Worm (Caenorhabditis elegans): ENCODE results near the gene Y116A8C.30.

The Y116A8C.30 gene

ce11 chrIV:17116345-17116744, 12.8 kb upstream of the Y116A8C.30 start, which contains the start of gene cyn-13 (continued):
- TF ChIP-seq athp-1 (tag; optimal IDR thresholded peaks at IDR 0.05) (no peak), aptf-3 (GFP tag; IDR thresholded peaks at IDR 0.05) (no peak), B0019.2 (GFP tag; conservative IDR thresholded peaks at IDR 0.05) (no peak), Y56A3A.18 (GFP tag; IDR thresholded peaks at IDR 0.05) (0 out of 2 replicates have a peak, but pooled peaks have one; percentile 16), ets-4 (GFP tag; optimal IDR thresholded peaks at IDR 0.05) (no peak), nfyb-1 (GFP tag; IDR thresholded peaks at IDR 0.05) (no peak), let-526 (GFP tag; IDR thresholded peaks at IDR 0.05) (no peak), let-607 (tag; optimal IDR thresholded peaks at IDR 0.05) (no peak), pha-4 (tag; optimal IDR thresholded peaks at IDR 0.05) (no peak), attf-6 (GFP tag; IDR thresholded peaks at IDR 0.05) (peak; percentile 60), rpc-1 (optimal IDR thresholded peaks at IDR 0.05) (no peak), rpc-1 (tag; optimal IDR thresholded peaks at IDR 0.05) (no peak), madf-6 (GFP tag; IDR thresholded peaks at IDR 0.05) (peak; percentile 25; the same call in 1 of the 2 replicates), snpc-4 (GFP tag; optimal IDR thresholded peaks at IDR 0.05) (no peak), snpc-4 (tag; optimal IDR thresholded peaks at IDR 0.05) (peak in 1 of 4 experiments; percentile 71), ama-1 (optimal IDR thresholded peaks at IDR 0.05) (no peak), ama-1 (GFP tag; optimal IDR thresholded peaks at IDR 0.05) (no peak), unc-62 (GFP tag; optimal IDR thresholded peaks at IDR 0.05) (no peak), snpc-1.1 (tag; optimal IDR thresholded peaks at IDR 0.05; ENCODE audit: insufficient read depth) (no peak), ccch-3 (GFP tag; optimal IDR thresholded peaks at IDR 0.05) (no peak), cebp-2 (GFP tag; IDR thresholded peaks at IDR 0.05) (no peak), ceh-58 (GFP tag; IDR thresholded peaks at IDR 0.05) (no peak), mel-28 (tag; optimal IDR thresholded peaks at IDR 0.05; ENCODE audit: borderline replicate concordance) (no peak)

ce11 chrIV:17111813-17112212, 8.3 kb upstream of the Y116A8C.30 start, which contains the start of gene Y116A8C.33:
Y116A8C.33 (plus strand) TSS chrIV:17112113.
- no peak for TF ChIP-seq cebp-1 (GFP tag; IDR thresholded peaks at IDR 0.05)
- peak; percentile 13 for TF ChIP-seq cebp-1 (tag; optimal IDR thresholded peaks at IDR 0.05)
- no peak for TF ChIP-seq rec-8 (tag; optimal IDR thresholded peaks at IDR 0.05)
- TF ChIP-seq F37B4.10 (GFP tag; IDR thresholded peaks at IDR 0.05), result no peak
- no peak for TF ChIP-seq B0019.2 (GFP tag; conservative IDR thresholded peaks at IDR 0.05)

ce11 chrIV:17110882-17111281, 7.4 kb upstream of the Y116A8C.30 start, which contains the start of gene sfa-1:
sfa-1 (minus strand) TSS chrIV:17110982.
- TF ChIP-seq ztf-22 (GFP tag; optimal IDR thresholded peaks at IDR 0.05), result no peak
- TF ChIP-seq hlh-26 (GFP tag; conservative IDR thresholded peaks at IDR 0.05), result no peak
- no peak for TF ChIP-seq K12H6.12 (tag; optimal IDR thresholded peaks at IDR 0.05)
- TF ChIP-seq lsl-1 (GFP tag; optimal IDR thresholded peaks at IDR 0.05), result no peak
- TF ChIP-seq ama-1 (optimal IDR thresholded peaks at IDR 0.05), result no peak
- no peak for TF ChIP-seq ama-1 (GFP tag; optimal IDR thresholded peaks at IDR 0.05)
- TF ChIP-seq ztf-18 (tag; optimal IDR thresholded peaks at IDR 0.05), result peak; percentile 18

DNA sequence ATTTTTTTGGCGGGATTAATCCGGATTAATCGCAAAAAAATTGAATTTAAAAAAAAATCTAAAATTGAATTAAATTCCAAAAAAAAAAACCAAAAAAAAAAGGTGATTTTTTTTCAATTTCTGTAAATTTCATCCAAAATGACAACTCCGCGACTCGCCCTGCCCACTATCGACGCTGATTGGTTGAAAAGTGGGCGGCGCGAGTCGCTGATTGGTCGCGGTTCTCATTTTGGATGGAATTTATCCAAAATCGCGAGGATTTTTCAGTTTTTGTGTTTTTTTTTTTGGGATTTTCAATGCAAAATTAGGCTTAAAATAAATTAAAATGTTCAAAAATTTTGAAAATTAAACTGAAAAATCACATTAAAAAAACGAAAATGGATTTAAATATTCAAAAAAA, 5.9 kb upstream of the Y116A8C.30 start:
- TF ChIP-seq nfyb-1 (GFP tag; IDR thresholded peaks at IDR 0.05), result 0 out of 2 replicates have a peak, but pooled peaks have one; percentile 26
- no peak for TF ChIP-seq snpc-1.1 (tag; optimal IDR thresholded peaks at IDR 0.05; ENCODE audit: insufficient read depth)

ce11 chrIV:17108805-17109204, 5.3 kb upstream of the Y116A8C.30 start:
- TF ChIP-seq madf-10 (tag; optimal IDR thresholded peaks at IDR 0.05) (no peak), sea-2 (GFP tag; IDR thresholded peaks at IDR 0.05) (no peak), nfyb-1 (GFP tag; IDR thresholded peaks at IDR 0.05) (peak; percentile 63; the same call in 1 of the 2 replicates)
